Worm (Caenorhabditis elegans): ENCODE results near the gene rbm-17.

ce11 chrIV:11645354-11645753 is 7.2 kb downstream of the rbm-17 start:
- TF ChIP-seq pqm-1 (tag; optimal IDR thresholded peaks at IDR 0.05) (no peak), unc-130 (tag; optimal IDR thresholded peaks at IDR 0.05) (peak; percentile 21), unc-86 (tag; optimal IDR thresholded peaks at IDR 0.05) (no peak), elt-3 (tag; optimal IDR thresholded peaks at IDR 0.05) (no peak)
